Fruit fly (Drosophila melanogaster): ENCODE results near the gene Mob2.

- TF ChIP-seq CG16779 (tag; optimal IDR thresholded peaks at IDR 0.05), result no peak
- no peak for TF ChIP-seq net (GFP tag; optimal IDR thresholded peaks at IDR 0.05)
- TF ChIP-seq Met (GFP tag; optimal IDR thresholded peaks at IDR 0.05), result no peak
- TF ChIP-seq CG34406 (GFP tag; optimal IDR thresholded peaks at IDR 0.05), result no peak
- TF ChIP-seq esn (GFP tag; optimal IDR thresholded peaks at IDR 0.05), result no peak
- no peak for TF ChIP-seq acj6 (GFP tag; optimal IDR thresholded peaks at IDR 0.05)
- no peak for TF ChIP-seq pdm3 (GFP tag; optimal IDR thresholded peaks at IDR 0.05)
- TF ChIP-seq OdsH (GFP tag; optimal IDR thresholded peaks at IDR 0.05), result no peak
- TF ChIP-seq CG6276 (GFP tag; optimal IDR thresholded peaks at IDR 0.05), result no peak
These were observed 29.1 kb upstream of the Mob2 start, which contains the start of gene CG33268 for dm6 chr3L:11591131-11591530.

All from whole organism, prepupa.